Fruit fly (Drosophila melanogaster) whole organism, larva: ENCODE measurements around the gene CG15142.

Experiments
- noc ChIP-seq: fragments of 200-800 bp; sonication (Bioruptor generic); optimal IDR thresholded peaks from 3 replicates; lab custom pipeline; 2019; ENCODE audit warnings: missing biosample characterization, mild to moderate bottlenecking, missing genetic modification characterization, moderate library complexity

CG15142 gene

DNA sequence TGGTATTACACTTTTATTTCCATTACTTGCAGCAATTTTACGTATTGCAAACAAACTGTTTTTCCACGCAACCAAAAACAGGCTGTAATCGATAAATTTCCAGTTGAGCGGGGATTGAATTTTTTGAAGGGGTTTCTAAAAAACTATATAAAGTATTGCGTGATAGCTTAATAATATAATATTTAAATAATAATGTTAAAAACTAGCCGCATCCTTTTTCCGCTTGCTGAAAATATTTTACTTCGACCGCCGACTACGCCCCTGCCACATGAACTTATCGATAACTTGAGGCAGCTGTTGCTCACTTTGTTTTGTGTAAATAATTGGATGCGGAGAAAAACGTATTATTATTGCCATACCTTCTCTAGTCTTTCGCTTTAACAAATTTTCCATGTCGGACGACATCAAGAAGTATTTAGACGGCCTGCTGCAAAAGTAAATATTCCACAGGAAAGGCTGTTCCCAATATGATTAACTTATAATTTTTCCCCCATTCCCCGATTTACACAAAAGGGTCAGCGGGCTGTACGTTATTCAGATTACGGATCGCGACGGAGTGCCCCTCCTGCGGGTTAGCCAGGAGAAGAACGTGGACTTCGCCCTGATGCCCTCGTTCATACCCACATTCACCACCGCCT lies 17.6 kb downstream of the CG15142 start, which contains the start of the genes fws and Lamtor3:
fws (minus strand) TSS at position 87 of the 638 bp plus-strand sequence.
Lamtor3 (plus strand) TSS at position 289 of the 638 bp plus-strand sequence.
- peak; percentile 96 for TF ChIP-seq noc (tag; lab: Kevin White, UChicago)

DNA sequence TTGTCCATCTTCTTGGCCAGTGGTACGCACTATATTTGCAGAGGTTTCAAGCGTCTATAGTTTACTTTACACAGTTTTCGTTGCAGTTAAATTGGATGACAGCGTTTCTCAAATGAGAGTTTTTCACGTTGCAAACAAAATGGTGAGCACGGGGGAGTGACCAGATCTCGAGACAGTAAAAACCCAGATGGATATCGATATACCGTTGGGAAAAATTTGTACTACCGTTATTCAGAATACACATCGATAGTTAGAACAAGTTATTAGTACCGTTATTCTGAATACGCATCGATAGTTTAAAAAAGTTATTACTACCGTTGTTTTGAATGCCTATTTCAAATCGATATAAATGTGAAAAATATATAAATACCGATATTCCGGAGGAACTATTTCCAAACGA lies 20.9 kb downstream of the CG15142 start, which contains the start of gene cass:
cass (minus strand) TSS at position 179 of the 400 bp plus-strand sequence.
- TF ChIP-seq noc (tag; lab: Kevin White, UChicago) = no peak

DNA sequence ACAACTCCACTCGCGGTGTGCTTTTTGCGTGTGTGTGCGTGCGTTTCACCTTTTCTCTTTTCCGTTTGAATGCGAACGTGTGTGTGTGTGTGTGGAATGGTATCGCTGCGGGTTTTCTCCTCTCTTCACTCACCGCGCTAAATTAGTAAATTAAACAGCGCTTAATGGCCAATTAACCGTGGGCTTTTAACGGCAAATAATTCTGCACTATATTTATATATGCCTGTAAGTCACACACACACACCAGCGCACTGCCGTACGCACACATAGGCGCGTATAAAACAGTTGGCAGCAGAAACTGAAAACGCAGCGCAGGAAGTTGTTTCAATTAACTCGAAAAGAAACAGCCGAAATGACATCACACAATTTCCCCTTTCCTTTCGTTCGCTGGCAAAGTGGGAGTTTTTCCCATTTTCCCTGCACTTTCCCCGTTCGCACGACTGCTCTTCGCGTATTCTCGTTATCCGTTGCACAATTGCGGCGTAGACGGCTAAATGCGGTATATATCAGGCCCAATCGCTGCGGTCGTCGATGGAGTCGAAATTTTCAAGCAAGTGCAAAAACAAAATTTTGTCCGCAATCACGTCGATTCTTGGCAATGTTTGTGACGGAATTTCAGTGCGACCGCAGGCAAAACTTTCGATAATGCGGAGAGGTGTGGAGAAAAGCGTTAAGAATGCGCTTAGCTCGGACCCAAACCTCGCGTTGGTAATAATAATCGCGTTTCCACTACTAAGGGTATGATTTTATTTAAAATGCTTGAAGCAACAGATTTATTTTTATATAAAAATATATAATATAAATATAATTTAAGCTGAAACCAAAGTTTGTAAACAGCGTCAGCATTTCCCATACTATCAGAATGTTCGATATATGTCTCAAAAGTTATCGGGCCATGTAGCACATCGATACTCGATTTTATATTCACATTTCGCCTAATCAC lies 25.8 kb downstream of the CG15142 start, which contains the start of gene BicD:
BicD (minus strand) TSS at position 634 of the 943 bp plus-strand sequence.
- TF ChIP-seq noc (tag; lab: Kevin White, UChicago) = no peak

DNA sequence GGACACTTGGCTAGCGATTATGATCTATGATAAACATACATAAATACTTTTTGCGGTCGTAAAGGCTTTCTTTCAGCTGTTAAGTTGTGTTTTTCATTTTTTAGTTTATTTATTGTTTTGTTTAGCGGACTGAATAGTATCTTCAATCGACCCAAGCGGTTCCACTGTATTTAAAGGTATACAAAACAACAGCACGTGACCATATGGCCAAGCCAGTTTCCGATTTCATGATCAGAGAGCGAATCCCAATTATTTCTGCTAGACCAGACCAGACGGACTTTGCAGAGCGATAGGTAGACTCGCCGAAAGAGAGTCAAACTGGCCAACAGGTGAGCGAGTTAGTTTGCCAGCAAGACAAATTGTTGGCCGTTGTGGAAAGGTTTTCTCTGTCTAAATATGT lies 27.1 kb downstream of the CG15142 start, which contains the start of gene Sgt:
Sgt (plus strand) TSS at position 80 of the 400 bp plus-strand sequence.
- TF ChIP-seq noc (tag; lab: Kevin White, UChicago) = no peak

DNA sequence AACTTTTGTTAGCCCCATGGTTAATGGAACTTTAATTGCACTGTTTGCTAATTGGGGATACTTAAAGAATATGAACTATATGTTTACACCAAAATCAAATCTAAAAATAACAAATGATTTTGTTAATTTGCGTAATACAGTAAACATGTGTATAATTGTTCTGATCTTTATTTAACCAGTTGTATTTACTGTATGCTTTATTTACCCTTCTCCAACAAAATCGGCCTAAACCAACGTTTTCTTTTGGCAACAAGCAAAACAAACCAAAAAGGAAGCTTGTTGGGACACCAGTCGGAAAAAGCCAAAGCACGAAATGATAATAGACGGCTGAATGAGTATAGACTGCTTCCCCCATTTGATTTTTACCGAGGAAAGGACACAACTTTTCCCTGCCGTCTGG lies 28.0 kb downstream of the CG15142 start:
- TF ChIP-seq noc (tag; lab: Kevin White, UChicago) = peak; percentile 79

DNA sequence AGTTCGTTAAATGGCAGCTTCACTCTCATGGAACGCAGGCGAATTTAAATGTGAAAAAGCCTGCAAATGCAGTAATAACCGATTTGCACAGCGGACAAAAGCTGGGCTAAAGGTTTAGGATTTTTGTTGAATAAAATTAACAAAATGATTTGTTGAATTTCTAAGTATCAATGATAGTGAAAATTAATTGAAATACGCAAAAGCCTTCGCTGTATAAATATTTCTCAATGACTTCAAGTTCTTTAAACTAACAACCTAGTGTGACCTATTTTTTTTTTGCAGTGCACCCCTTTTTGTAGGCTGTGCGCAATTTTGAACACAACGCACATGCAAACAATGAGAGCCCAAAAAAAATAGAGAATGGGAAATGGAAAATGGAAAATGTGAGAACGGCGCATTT lies 31.7 kb downstream of the CG15142 start:
- no peak for TF ChIP-seq noc (tag; lab: Kevin White, UChicago)

DNA sequence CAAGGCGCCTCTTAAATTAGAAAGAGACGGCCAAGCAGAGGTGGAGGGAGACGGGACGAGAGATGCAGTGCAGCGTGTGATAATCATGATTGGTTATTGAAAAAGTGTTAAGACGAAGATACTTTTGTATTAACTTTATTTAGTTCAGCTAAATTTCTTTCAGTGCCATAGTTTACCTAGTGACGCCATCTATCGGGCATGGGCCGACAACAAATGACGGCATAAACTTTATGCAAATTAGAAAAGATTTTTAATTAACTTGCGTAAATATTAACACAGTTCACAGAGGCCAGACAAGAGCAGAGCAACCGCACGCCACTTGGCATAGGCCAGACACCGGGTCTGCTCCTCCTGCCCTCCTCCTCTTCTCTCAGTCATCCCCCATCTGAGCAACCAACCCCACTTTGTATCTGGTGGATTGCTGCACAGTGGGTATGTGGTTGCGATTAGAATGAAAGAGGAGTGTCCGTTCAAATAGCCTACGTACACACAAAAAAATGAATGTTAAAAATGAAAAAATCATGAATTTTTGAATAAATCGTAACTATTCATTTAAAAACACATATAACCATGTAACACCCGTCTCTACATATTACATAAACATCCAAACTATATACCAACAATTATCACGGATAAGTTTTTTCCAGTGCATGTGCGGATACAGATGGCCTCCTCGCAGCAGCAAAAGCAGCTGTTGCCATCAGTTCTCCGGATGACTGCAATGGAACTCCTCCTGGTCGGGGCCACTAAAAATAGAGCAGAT lies 32.5 kb downstream of the CG15142 start:
- no peak for TF ChIP-seq noc (tag; lab: Kevin White, UChicago)

DNA sequence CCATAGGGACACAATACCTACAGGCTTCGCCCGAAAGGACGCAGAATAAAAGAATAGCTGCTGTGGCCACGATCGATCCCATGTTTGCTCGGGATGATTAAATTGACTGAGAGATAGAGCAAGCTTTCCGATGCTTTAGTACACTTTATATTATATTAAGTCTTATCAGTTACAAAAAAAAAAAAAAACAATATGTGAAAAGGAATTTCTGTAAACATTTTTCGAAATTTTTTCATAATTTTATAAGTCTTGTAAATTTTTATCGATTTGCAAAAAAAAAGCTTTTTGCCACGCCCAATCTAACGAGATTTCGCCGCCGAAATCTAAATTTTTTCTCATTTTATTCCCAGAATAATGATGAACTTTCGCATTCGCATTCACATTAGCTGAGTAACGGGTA lies 40.7 kb downstream of the CG15142 start, which contains the start of gene CG18563:
CG18563 (minus strand) TSS at position 101 of the 400 bp plus-strand sequence.
- no peak for TF ChIP-seq noc (tag; lab: Kevin White, UChicago)

DNA sequence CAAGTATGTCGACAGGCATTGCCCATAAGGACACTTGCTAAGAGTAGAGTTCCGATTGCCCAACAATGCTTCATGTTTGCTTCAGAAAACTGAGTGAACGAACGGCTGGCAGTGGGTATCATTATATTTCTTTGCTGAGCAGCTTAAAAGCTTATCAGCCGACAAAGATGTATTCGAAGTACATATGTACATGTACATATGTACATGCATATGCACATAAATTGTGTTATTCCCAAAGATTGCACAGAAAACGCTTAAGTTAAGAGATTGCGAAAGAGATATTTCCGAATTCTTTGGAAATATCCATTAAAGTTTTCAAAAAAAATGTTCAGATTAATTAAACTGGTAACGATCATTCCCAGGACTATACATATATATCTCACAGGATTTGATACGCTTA lies 42.8 kb downstream of the CG15142 start, which contains the start of gene SPH93:
SPH93 (minus strand) TSS at position 101 of the 400 bp plus-strand sequence.
- no peak for TF ChIP-seq noc (tag; lab: Kevin White, UChicago)

DNA sequence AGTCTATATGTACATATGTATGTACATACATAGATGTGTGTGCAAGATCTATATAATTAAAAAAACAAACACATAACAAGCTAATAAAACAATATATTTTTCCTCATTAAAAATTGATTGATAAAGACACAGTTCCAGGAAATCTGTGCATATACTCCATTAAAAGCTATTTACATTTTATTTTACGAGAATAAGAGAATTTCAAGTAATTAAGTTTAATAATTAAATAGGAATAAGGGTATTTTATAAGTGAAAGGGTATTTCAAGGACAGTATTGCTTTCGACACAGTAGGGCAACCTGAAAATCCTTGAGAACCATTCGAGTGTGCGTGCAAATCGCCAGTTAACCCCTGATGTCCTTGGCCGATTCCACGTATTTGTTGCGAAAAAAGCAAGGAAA lies 46.0 kb downstream of the CG15142 start, which contains the start of gene CG5050:
CG5050 (plus strand) TSS at position 301 of the 400 bp plus-strand sequence.
- TF ChIP-seq noc (tag; lab: Kevin White, UChicago) = no peak

DNA sequence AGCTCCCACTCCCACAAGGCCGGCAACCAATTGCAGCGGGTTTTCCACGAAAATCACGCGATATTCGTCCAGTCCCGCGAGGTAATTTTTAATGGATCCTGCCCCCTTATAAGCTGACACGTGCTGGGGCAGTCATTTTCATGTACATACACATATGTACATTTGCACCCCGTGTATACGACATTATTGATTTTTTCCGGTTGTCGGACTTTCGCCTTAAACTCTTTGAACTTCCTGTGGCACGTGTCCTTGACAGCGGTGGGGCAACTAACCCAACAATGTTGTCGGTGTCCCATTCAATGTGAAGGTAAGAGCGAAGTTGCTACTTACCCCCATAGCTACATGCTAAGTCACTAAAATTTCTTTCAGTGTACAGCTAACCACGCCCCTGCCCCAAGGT lies 46.5 kb downstream of the CG15142 start:
- TF ChIP-seq noc (tag; lab: Kevin White, UChicago) = no peak

DNA sequence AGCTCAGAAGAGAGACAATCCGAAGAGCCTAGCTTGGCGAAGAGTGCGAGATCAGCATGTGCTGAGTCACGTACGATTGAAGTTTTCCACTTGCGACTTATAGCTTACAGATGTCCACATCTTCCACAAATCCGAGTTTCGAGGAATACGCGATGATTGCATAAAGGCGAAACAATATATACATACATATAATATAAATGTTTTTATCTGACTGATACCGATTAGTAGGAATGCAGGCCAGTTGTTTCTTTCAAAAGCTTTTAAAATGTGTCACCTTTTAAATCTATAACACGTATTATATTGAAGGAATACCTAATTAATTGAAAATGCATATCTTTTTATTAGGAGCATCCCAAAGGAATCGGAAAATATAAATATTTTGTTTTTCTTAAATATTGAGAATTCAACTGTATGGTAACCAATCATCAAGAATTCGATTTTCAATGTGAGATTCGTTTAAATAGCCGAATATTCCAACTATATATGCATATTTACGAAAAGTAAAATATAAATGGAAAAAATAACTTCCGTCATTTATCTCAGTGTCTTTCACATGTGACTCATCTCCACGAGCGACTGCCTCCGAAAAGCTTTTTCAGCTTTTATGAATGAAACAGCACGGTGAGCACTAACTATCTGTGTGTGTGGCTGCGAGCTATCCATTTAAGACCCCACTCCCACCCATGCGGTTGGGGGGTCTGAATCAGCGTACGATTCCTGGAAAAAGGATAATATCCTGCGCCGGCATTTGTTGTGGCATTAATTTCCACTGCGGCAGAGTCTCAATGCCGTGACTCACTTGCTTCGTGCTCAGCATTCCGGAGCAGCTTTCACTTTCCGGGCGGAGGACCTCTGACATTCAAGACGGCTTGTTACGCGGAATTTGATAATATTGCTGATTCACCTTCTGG lies 47.9 kb downstream of the CG15142 start:
- TF ChIP-seq noc (tag; lab: Kevin White, UChicago) = peak; percentile 84

DNA sequence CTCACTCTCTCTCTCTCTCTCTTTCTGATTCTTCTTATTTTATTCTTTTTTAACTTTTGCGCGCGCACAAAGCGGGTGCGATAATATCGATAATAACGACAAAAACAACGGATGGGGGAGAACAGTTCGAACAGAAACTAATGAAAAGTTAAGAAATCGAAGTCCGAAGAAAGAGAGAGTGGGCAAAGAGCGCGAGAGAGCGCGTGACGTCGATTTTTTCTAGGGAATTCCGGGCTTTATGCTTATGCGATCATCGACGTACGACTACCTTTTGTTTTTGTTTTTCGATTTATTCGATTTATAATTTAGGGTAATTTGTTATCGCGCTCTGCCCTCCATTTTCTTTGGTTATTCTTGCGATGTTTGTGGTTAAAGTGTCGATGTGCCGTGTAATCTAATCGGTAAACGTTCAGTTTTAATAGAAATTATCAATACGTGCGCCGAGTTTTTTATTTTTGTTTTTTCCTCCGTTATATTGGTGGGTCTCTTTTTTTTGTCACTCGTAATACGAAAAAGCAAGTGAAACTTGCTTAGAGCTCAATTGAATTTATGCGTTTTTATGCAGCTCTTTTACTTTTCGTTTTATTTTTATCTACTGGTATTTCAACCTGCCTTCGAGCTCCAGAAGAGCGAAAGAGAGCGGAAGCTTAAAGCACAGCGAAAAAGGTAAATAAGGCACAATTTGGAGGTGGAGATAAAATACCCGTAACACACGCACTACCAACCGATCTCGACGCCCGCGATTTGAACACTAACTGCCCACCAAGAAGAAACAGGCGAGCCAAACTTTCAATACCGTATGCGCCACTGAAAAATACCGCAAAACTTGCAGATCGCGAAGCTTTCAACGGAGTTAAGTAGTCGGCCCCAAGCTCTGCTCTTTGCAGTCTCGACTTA lies 48.8 kb downstream of the CG15142 start, which contains the start of gene dl:
dl (minus strand) TSS at position 757 of the 897 bp plus-strand sequence.
- peak; percentile 16 for TF ChIP-seq noc (tag; lab: Kevin White, UChicago)
